Worm (Caenorhabditis elegans): Measurements from ENCODE around the gene lonp-2.

lonp-2 gene

DNA sequence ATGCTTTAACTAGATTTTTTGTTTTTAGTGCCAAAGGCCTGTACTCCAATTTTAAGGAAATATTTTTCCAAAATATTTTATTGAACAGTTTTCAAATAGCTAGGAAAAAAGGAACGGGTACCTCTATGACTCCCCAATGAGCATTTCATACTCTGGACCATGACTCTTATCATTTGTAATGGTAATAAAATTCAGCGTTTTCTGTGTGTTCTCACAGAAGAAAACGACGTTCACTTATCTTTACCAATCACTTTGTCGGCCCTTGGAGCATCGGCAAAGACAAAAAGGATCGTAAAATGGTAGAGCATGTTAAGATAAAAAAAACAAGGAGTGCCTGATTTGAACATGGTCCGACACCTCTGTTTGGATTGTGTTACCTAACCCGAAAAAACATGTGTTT is 20.0 kb upstream of the lonp-2 start:
- TF ChIP-seq efl-1 (optimal IDR thresholded peaks at IDR 0.05) (no peak), efl-1 (GFP tag; optimal IDR thresholded peaks at IDR 0.05 in 1 of 2) (peak in 1 of 2 experiments; percentile 54), C04F5.9 (tag; optimal IDR thresholded peaks at IDR 0.05) (no peak), mab-9 (GFP tag; IDR thresholded peaks at IDR 0.05) (no peak), C16A3.4 (tag; optimal IDR thresholded peaks at IDR 0.05) (no peak), ets-5 (GFP tag; IDR thresholded peaks at IDR 0.05) (no peak), irx-1 (tag; optimal IDR thresholded peaks at IDR 0.05) (no peak), tbx-2 (tag; optimal IDR thresholded peaks at IDR 0.05) (no peak)

- no peak for TF ChIP-seq nhr-19 (GFP tag; conservative IDR thresholded peaks at IDR 0.05)
- no peak for TF ChIP-seq skn-1 (tag; optimal IDR thresholded peaks at IDR 0.05)
- TF ChIP-seq ceh-90 (tag; optimal IDR thresholded peaks at IDR 0.05) = no peak
- no peak for TF ChIP-seq tlp-1 (tag; optimal IDR thresholded peaks at IDR 0.05)
- TF ChIP-seq zag-1 (tag; optimal IDR thresholded peaks at IDR 0.05) = no peak
- no peak for TF ChIP-seq ceh-63 (GFP tag; optimal IDR thresholded peaks at IDR 0.05)
- no peak for TF ChIP-seq lsy-2 (tag; optimal IDR thresholded peaks at IDR 0.05)
- TF ChIP-seq C34B4.2 (tag; optimal IDR thresholded peaks at IDR 0.05) = no peak
- no peak for TF ChIP-seq pax-3 (tag; optimal IDR thresholded peaks at IDR 0.05)
- no peak for TF ChIP-seq nhr-28 (tag; optimal IDR thresholded peaks at IDR 0.05)
- no peak for TF ChIP-seq nhr-12 (tag; optimal IDR thresholded peaks at IDR 0.05)
- no peak for TF ChIP-seq pag-3 (tag; optimal IDR thresholded peaks at IDR 0.05; ENCODE audit: borderline replicate concordance, insufficient read depth)
- TF ChIP-seq zip-4 (GFP tag; optimal IDR thresholded peaks at IDR 0.05) = no peak
- no peak for TF ChIP-seq nhr-71 (tag; optimal IDR thresholded peaks at IDR 0.05)
- no peak for TF ChIP-seq fkh-10 (GFP tag; optimal IDR thresholded peaks at IDR 0.05)
- TF ChIP-seq rnt-1 (tag; optimal IDR thresholded peaks at IDR 0.05) = no peak
Measured at ce11 chrIII:12092595-12092994, 15.0 kb upstream of the lonp-2 start.

- peak in 1 of 2 experiments; percentile 30 for TF ChIP-seq lsy-2 (tag; optimal IDR thresholded peaks at IDR 0.05)
- TF ChIP-seq unc-86 (tag; optimal IDR thresholded peaks at IDR 0.05) = no peak
- TF ChIP-seq efl-1 (optimal IDR thresholded peaks at IDR 0.05) = no peak
- TF ChIP-seq efl-1 (GFP tag; optimal IDR thresholded peaks at IDR 0.05 in 1 of 2) = peak in 1 of 2 experiments; percentile 60
Measured at ce11 chrIII:12094158-12094856, 13.3 kb upstream of the lonp-2 start.

DNA sequence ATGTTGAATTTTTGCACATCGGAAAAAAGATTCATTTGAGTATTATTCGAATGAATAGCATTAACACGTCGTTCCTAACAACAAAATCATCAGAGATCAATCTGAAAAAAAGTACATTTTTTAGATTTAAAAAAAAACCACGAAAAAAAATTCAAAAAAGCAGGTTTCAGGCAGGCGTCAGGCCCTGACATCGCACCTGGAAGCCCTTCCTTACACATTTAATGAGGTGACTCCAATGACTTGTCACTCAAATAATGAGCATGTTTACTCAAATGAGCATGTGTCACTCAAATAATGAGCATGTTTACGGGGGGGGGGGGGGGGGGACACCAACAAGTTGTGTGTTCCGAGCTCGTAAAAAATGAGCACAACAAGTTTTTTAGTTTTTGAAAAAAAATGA is 10.8 kb downstream of the lonp-2 start, which contains the start of gene lron-12:
Gene lron-12 (minus strand): TSS at position 101 of the 400 bp plus-strand sequence.
- no peak for TF ChIP-seq efl-1 (optimal IDR thresholded peaks at IDR 0.05)
- peak in 1 of 2 experiments; percentile 6 for TF ChIP-seq efl-1 (GFP tag; optimal IDR thresholded peaks at IDR 0.05 in 1 of 2)
- TF ChIP-seq nhr-237 (tag; optimal IDR thresholded peaks at IDR 0.05) = no peak

DNA sequence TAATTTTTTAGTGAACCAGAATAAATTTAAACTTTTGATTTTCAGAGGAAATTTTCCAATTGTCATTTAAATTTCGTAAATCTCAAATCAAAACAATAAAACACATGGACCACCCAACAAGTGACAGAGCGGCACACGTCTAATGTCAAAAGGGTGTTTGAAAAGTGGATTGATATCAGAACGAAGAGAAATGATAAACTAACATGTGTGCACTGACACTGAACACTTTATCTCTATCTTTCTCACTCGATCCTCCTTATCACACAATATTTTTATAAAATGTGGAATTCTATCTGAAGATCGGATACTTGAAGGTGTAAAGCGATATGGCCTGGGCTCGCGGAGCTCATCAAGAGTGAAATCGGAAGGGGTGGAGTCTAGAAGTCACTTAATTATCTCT is 12.1 kb downstream of the lonp-2 start:
- TF ChIP-seq ceh-90 (tag; optimal IDR thresholded peaks at IDR 0.05) (no peak), fkh-4 (tag; optimal IDR thresholded peaks at IDR 0.05; ENCODE audit: borderline replicate concordance) (no peak), pax-3 (tag; optimal IDR thresholded peaks at IDR 0.05) (no peak), dpl-1 (GFP tag; optimal IDR thresholded peaks at IDR 0.05) (no peak), egl-27 (tag; optimal IDR thresholded peaks at IDR 0.05) (no peak), nhr-84 (tag; optimal IDR thresholded peaks at IDR 0.05) (no peak), ceh-8 (GFP tag; optimal IDR thresholded peaks at IDR 0.05) (no peak), zip-4 (GFP tag; optimal IDR thresholded peaks at IDR 0.05) (no peak), tlp-1 (tag; optimal IDR thresholded peaks at IDR 0.05) (no peak)

DNA sequence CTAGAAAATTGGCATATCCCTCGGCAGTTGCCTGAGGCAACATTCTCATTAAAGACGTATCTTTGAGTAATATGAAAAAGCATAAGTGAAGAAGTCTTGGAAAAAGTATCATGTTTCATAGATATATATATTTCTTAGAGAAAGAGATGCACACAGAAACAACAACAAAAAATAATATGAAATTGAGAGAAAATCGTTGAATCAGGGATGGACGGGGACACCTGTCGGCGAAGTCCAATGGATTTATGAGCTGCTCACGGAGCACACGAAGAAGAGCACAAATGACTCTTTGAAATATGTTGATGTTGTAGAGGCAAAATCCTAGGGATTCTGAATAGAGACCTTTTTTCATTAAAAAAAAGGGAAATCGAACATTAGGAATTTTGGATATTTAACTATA is 13.6 kb downstream of the lonp-2 start:
- TF ChIP-seq isw-1 (GFP tag; IDR thresholded peaks at IDR 0.05) (no peak), unc-86 (tag; optimal IDR thresholded peaks at IDR 0.05) (no peak), mdl-1 (tag; optimal IDR thresholded peaks at IDR 0.05) (no peak), lir-3 (tag; optimal IDR thresholded peaks at IDR 0.05; ENCODE audit: poor library complexity) (no peak), ama-1 (optimal IDR thresholded peaks at IDR 0.05) (no peak), grh-1 (GFP tag; IDR thresholded peaks at IDR 0.05) (no peak), elt-2 (tag; optimal IDR thresholded peaks at IDR 0.05) (no peak), rnt-1 (tag; optimal IDR thresholded peaks at IDR 0.05) (no peak)
